Worm (Caenorhabditis elegans): ENCODE data around the gene C04B4.1.

ce11 chrX:12299834-12300233 is 19.3 kb downstream of the C04B4.1 start, which contains the start of gene W06D11.5:
- TF ChIP-seq nhr-12 (tag; optimal IDR thresholded peaks at IDR 0.05): no peak
- no peak for TF ChIP-seq nhr-11 (tag; optimal IDR thresholded peaks at IDR 0.05)

All from whole organism, L2 larva.